Worm (Caenorhabditis elegans): ENCODE data around the gene ZK105.14.

- no peak for TF ChIP-seq fkh-2 (tag; optimal IDR thresholded peaks at IDR 0.05)
- no peak for TF ChIP-seq skn-1 (tag; optimal IDR thresholded peaks at IDR 0.05)
- TF ChIP-seq aly-2 (tag; optimal IDR thresholded peaks at IDR 0.05): no peak
- TF ChIP-seq ztf-11 (tag; optimal IDR thresholded peaks at IDR 0.05): no peak
- TF ChIP-seq elt-3 (tag; optimal IDR thresholded peaks at IDR 0.05): no peak
- no peak for TF ChIP-seq ama-1 (optimal IDR thresholded peaks at IDR 0.05)
- TF ChIP-seq sea-2 (GFP tag; optimal IDR thresholded peaks at IDR 0.05): no peak
- no peak for TF ChIP-seq lsy-12 (tag; optimal IDR thresholded peaks at IDR 0.05)
- TF ChIP-seq fkh-10 (GFP tag; optimal IDR thresholded peaks at IDR 0.05): no peak
These were observed 35.7 kb downstream of the ZK105.14 start, which contains the start of the genes nhr-94 and nhr-152 for ce11 chrV:7686189-7686588.
